Worm (Caenorhabditis elegans) whole organism, L4/young adult: ENCODE results near the gene rbm-22.

Source experiments
- W03F9.2 ChIP-seq: fragments of 150-350 bp; optimal IDR thresholded peaks from 2 replicates; lab custom pipeline; 2014; ENCODE audit warnings: missing biosample characterization, missing genetic modification characterization
- him-1 ChIP-seq: sonication (generic microtip); optimal IDR thresholded peaks from 2 replicates; lab custom pipeline; 2016; ENCODE audit warnings: missing genotype, missing genetic modification reagents, missing genetic modification characterization, missing compliant biosample characterization

DNA sequence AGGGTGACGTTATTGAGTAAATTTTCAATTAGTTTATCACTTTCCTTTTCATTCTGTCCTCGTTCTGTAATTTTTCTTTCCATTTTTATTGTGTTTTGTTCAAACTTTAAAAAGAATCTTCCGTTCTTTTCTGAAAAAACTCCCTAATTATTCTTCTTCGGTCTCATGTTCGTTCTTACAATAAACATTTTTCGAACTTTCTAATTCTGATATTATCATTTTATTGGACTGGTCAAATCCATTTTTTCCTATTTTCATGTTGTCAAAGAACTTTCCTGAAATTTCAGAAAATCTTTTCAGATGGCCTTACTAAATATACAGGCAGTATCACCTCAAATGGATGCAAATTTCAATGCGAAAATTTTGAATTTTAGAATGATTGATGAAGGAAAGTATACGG is 2.8 kb downstream of the rbm-22 start, which contains the start of gene nish-1:
- TF ChIP-seq W03F9.2 (tag; lab: Kevin White, UChicago) (no peak), him-1 (tag; lab: Kevin White, UChicago) (no peak)
